Worm (Caenorhabditis elegans) whole organism, L4 larva: ENCODE measurements around the gene srlf-3.

Source experiments
- F37D6.2 ChIP-seq: sonication (generic microtip); optimal IDR thresholded peaks from 2 replicates; lab custom pipeline; 2016; ENCODE audit warnings: mild to moderate bottlenecking, missing genetic modification characterization, missing compliant biosample characterization
- F44E2.7 ChIP-seq: fragments of 200-800 bp; sonication (Bioruptor generic); IDR thresholded peaks from 2 replicates; pipeline ENCODE4 v2.1.2; 2022; ENCODE audit warnings: missing genetic modification characterization, missing compliant biosample characterization
- F49E8.2 ChIP-seq: sonication (generic microtip); optimal IDR thresholded peaks from 2 replicates; lab custom pipeline; 2016; ENCODE audit warnings: missing compliant biosample characterization, mild to moderate bottlenecking, missing genetic modification characterization, borderline replicate concordance
- R02D3.7 ChIP-seq: fragments of 150-350 bp; sonication (generic microtip); optimal IDR thresholded peaks from 3 replicates; lab custom pipeline; 2014; ENCODE audit warnings: missing biosample characterization, missing genetic modification characterization
- T20F7.1 ChIP-seq: fragments of 200-800 bp; sonication (Bioruptor generic); optimal IDR thresholded peaks from 2 replicates; lab custom pipeline; 2018; ENCODE audit warnings: mild to moderate bottlenecking, missing genetic modification characterization, missing compliant biosample characterization
- ZK337.2 ChIP-seq: fragments of 200-800 bp; sonication (Bioruptor generic); IDR thresholded peaks from 2 replicates; pipeline ENCODE4 v1.3.6; 2022; ENCODE audit warnings: missing genetic modification reagents, missing genetic modification characterization, missing compliant biosample characterization
- aly-2 ChIP-seq: sonication (generic microtip); optimal IDR thresholded peaks from 2 replicates; lab custom pipeline; 2018; ENCODE audit warnings: missing biosample characterization, missing genetic modification characterization
- arid-1 ChIP-seq: fragments of 200-800 bp; sonication (Bioruptor generic); conservative IDR thresholded peaks from 2 replicates; pipeline ENCODE4 v1.3.6; 2022; ENCODE audit warnings: missing genetic modification reagents, missing genetic modification characterization, missing compliant biosample characterization
- ceh-32 ChIP-seq: sonication (generic microtip); optimal IDR thresholded peaks from 2 replicates; lab custom pipeline; 2016; ENCODE audit warnings: mild to moderate bottlenecking, missing genetic modification characterization, missing compliant biosample characterization; ENCODE audit not compliant: poor library complexity
- ces-1 ChIP-seq: fragments of 150-350 bp; sonication (generic microtip); optimal IDR thresholded peaks from 4 replicates; lab custom pipeline; 2014; ENCODE audit warnings: missing biosample characterization, missing genetic modification reagents, missing genetic modification characterization
- cey-2 ChIP-seq: sonication (generic microtip); optimal IDR thresholded peaks from 3 replicates; lab custom pipeline; 2017; ENCODE audit warnings: missing genetic modification characterization, mild to moderate bottlenecking, missing compliant biosample characterization, antibody characterized with exemption, borderline replicate concordance; ENCODE audit not compliant: insufficient read depth
- daf-16 ChIP-seq, 3 experiments: sonication (generic microtip); optimal IDR thresholded peaks; 2 replicates each; lab custom pipeline; 2016 to 2017; ENCODE audit warnings: missing genetic modification characterization in 3 of 3, missing genetic modification reagents in 3 of 3, mild to moderate bottlenecking in 2 of 3, missing compliant biosample characterization in 2 of 3, missing biosample characterization in 1 of 3, moderate library complexity in 1 of 3
- dmd-6 ChIP-seq: fragments of 200-800 bp; sonication (Bioruptor generic); IDR thresholded peaks from 2 replicates; pipeline ENCODE4 v1.3.6; 2022; ENCODE audit warnings: missing genetic modification reagents, missing genetic modification characterization, missing compliant biosample characterization
- dmd-8 ChIP-seq: fragments of 200-800 bp; sonication (Bioruptor generic); IDR thresholded peaks from 2 replicates; pipeline ENCODE4 v1.3.6; 2022; ENCODE audit warnings: missing genetic modification characterization, missing compliant biosample characterization
- dpl-1 ChIP-seq: fragments of 150-350 bp; optimal IDR thresholded peaks from 2 replicates; lab custom pipeline; 2014; ENCODE audit warnings: missing biosample characterization, missing genetic modification reagents, missing genetic modification characterization
- duxl-1 ChIP-seq: sonication (generic microtip); optimal IDR thresholded peaks from 2 replicates; lab custom pipeline; 2016; ENCODE audit warnings: mild to moderate bottlenecking, missing genetic modification characterization, moderate library complexity, missing compliant biosample characterization; ENCODE audit not compliant: poor library complexity
- dve-1 ChIP-seq: sonication (generic microtip); optimal IDR thresholded peaks from 2 replicates; lab custom pipeline; 2017; ENCODE audit warnings: antibody characterized with exemption, mild to moderate bottlenecking, missing genetic modification characterization, missing compliant biosample characterization; ENCODE audit not compliant: insufficient read depth
- hlh-30 ChIP-seq: sonication (generic microtip); optimal IDR thresholded peaks from 2 replicates; lab custom pipeline; 2017; ENCODE audit warnings: antibody characterized with exemption, mild to moderate bottlenecking, missing genetic modification characterization, missing compliant biosample characterization; ENCODE audit not compliant: insufficient read depth
- hmg-1.1 ChIP-seq: fragments of 200-800 bp; sonication (Bioruptor generic); IDR thresholded peaks from 2 replicates; pipeline ENCODE4 v1.3.6; 2022; ENCODE audit warnings: missing genetic modification reagents, missing genetic modification characterization, missing compliant biosample characterization
- jun-1 ChIP-seq: fragments of 150-350 bp; optimal IDR thresholded peaks from 2 replicates; lab custom pipeline; 2014; ENCODE audit warnings: missing biosample characterization, missing genetic modification reagents, missing genetic modification characterization
- lin-15B ChIP-seq: fragments of 150-350 bp; sonication (generic microtip); optimal IDR thresholded peaks from 3 replicates; lab custom pipeline; 2014; ENCODE audit warnings: missing biosample characterization, missing genetic modification characterization
- lin-29 ChIP-seq: fragments of 200-800 bp; sonication (Bioruptor generic); IDR thresholded peaks from 2 replicates; pipeline ENCODE4 v1.3.6; 2022; ENCODE audit warnings: missing genetic modification reagents, missing genetic modification characterization, missing compliant biosample characterization
- lin-38 ChIP-seq: fragments of 200-800 bp; sonication (Bioruptor generic); IDR thresholded peaks from 2 replicates; pipeline ENCODE4 v1.3.6; 2022; ENCODE audit warnings: missing genetic modification reagents, missing genetic modification characterization, missing compliant biosample characterization
- mdl-1 ChIP-seq, 2 experiments: fragments of 150-350 bp in 1 of 2; sonication (generic microtip) in 1 of 2; optimal IDR thresholded peaks; 2 replicates each; lab custom pipeline; 2014 to 2017; ENCODE audit warnings: missing biosample characterization in 2 of 2, missing genetic modification characterization in 2 of 2
- mep-1 ChIP-seq: fragments of 150-350 bp; sonication (generic microtip); optimal IDR thresholded peaks from 3 replicates; lab custom pipeline; 2014; ENCODE audit warnings: missing biosample characterization, missing genetic modification characterization
- mxl-2 ChIP-seq: fragments of 200-800 bp; sonication (Bioruptor generic); conservative IDR thresholded peaks from 2 replicates; pipeline ENCODE4 v1.3.6; 2022; ENCODE audit warnings: missing genetic modification reagents, missing genetic modification characterization, missing compliant biosample characterization
- nhr-11 ChIP-seq: fragments of 150-350 bp; optimal IDR thresholded peaks from 2 replicates; lab custom pipeline; 2014; ENCODE audit warnings: missing biosample characterization, missing genetic modification characterization
- nhr-111 ChIP-seq: fragments of 200-800 bp; sonication (Bioruptor generic); optimal IDR thresholded peaks from 2 replicates; lab custom pipeline; 2018; ENCODE audit warnings: mild to moderate bottlenecking, missing genetic modification characterization, missing compliant biosample characterization
- nhr-28 ChIP-seq: fragments of 150-350 bp; optimal IDR thresholded peaks from 2 replicates; lab custom pipeline; 2014; ENCODE audit warnings: missing biosample characterization, missing genetic modification characterization
- nhr-6 ChIP-seq: fragments of 150-350 bp; optimal IDR thresholded peaks from 2 replicates; lab custom pipeline; 2014; ENCODE audit warnings: missing biosample characterization, missing genetic modification characterization
- nhr-77 ChIP-seq: fragments of 150-350 bp; optimal IDR thresholded peaks from 2 replicates; lab custom pipeline; 2014; ENCODE audit warnings: missing biosample characterization, missing genetic modification characterization
- php-3 ChIP-seq: fragments of 200-800 bp; sonication (Bioruptor generic); IDR thresholded peaks from 2 replicates; pipeline ENCODE4 v1.3.6; 2022; ENCODE audit warnings: missing genetic modification reagents, missing genetic modification characterization, missing compliant biosample characterization
- saeg-2 ChIP-seq: fragments of 200-800 bp; sonication (Bioruptor generic); IDR thresholded peaks from 2 replicates; pipeline ENCODE4 v1.3.6; 2022; ENCODE audit warnings: missing genetic modification reagents, missing genetic modification characterization, missing compliant biosample characterization
- spr-3 ChIP-seq: fragments of 200-800 bp; sonication (Bioruptor generic); optimal IDR thresholded peaks from 2 replicates; lab custom pipeline; 2018; ENCODE audit warnings: mild to moderate bottlenecking, missing genetic modification characterization, missing compliant biosample characterization
- unc-130 ChIP-seq: sonication (generic microtip); optimal IDR thresholded peaks from 2 replicates; lab custom pipeline; 2016; ENCODE audit warnings: missing genetic modification reagents, missing genetic modification characterization, missing compliant biosample characterization
- unc-39 ChIP-seq: sonication (generic microtip); optimal IDR thresholded peaks from 2 replicates; lab custom pipeline; 2017; ENCODE audit warnings: missing biosample characterization, missing genetic modification characterization
- unc-62 ChIP-seq, 3 experiments: fragments of 150-350 bp in 1 of 3; sonication (generic microtip); optimal IDR thresholded peaks in 2 of 3; peaks in 1 of 3; 1 replicate in 1 of 3; 2 replicates in 2 of 3; lab custom pipeline; 2014 to 2017; ENCODE audit warnings: missing biosample characterization in 3 of 3, missing genetic modification characterization in 3 of 3, missing genetic modification reagents in 3 of 3, missing genotype in 1 of 3
- zag-1 ChIP-seq: fragments of 150-350 bp; optimal IDR thresholded peaks from 2 replicates; lab custom pipeline; 2014; ENCODE audit warnings: missing biosample characterization, missing genetic modification characterization
- zfp-2 ChIP-seq: sonication (generic microtip); optimal IDR thresholded peaks from 2 replicates; lab custom pipeline; 2016; ENCODE audit warnings: mild to moderate bottlenecking, missing genetic modification characterization, missing compliant biosample characterization
- zfp-3 ChIP-seq: fragments of 200-800 bp; sonication (Bioruptor generic); conservative IDR thresholded peaks from 2 replicates; pipeline ENCODE4 v1.3.6; 2022; ENCODE audit warnings: missing genetic modification reagents, missing genetic modification characterization, missing compliant biosample characterization

Gene srlf-3

DNA sequence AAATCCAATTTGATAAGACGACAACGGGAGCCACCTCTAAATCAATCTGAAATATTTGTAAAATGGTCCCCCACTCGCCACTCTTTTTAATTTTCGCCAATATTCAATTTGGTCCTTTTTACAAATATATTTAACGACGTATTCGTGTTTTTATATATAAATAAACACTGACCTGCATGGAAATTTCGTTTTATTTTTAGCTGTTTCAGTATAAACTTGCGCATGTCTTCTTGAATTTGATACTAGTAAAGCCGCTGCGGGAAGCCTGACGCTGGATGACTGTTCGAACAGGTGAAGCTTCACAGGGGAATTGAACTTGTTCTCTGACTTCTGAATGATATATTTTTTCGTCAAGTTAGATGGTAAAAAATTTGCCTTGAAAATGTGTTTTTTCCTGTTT lies 27.3 kb downstream of the srlf-3 start:
- TF ChIP-seq spr-3 (GFP tag; lab: Kevin White, UChicago): no peak
- TF ChIP-seq arid-1 (GFP tag; lab: Robert Waterston, UW): no peak
- peak; percentile 20 for TF ChIP-seq F49E8.2 (tag; lab: Kevin White, UChicago)
- TF ChIP-seq ZK337.2 (GFP tag; lab: Robert Waterston, UW): no peak
- no peak for TF ChIP-seq ceh-32 (tag; lab: Kevin White, UChicago)
- TF ChIP-seq lin-38 (GFP tag; lab: Robert Waterston, UW): 0 out of 2 replicates have a peak, but pooled peaks have one; percentile 16

ce11 chrIV:8519949-8520348 lies 32.7 kb downstream of the srlf-3 start:
- TF ChIP-seq lin-15B (tag; lab: Kevin White, UChicago) (no peak), unc-62 (GFP tag; optimal IDR thresholded peaks at IDR 0.05 in 1 of 2; lab: Kevin White, UChicago) (peak in 1 of 2 experiments; percentile 95), unc-62 (tag; optimal IDR thresholded peaks at IDR 0.05; lab: Kevin White, UChicago) (no peak)

DNA sequence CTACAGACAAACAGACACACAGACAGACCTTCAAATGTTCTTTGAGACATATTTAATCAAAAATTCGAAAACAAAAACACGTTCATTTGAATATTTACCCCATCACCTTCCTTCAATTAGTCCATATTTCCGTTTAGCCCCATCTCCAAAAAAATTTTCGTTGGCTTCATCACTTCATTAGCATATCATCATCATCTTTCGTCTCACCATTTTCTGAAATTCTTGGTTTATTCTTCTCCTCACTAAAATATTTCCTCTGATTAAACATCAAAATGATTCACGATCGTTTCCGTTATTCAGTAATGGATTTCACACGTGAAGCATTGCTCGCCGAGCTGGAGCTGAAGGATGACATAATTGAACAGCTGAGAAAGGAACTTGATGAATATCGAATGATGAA lies 33.3 kb downstream of the srlf-3 start, which contains the start of gene pkg-2:
pkg-2 (plus strand) TSS at position 301 of the 400 bp plus-strand sequence.
- TF ChIP-seq unc-39 (tag; lab: Kevin White, UChicago) (no peak), jun-1 (no peak), nhr-6 (no peak), mep-1 (tag; lab: Kevin White, UChicago) (no peak), unc-130 (no peak), nhr-111 (GFP tag; lab: Kevin White, UChicago) (no peak), php-3 (no peak)

DNA sequence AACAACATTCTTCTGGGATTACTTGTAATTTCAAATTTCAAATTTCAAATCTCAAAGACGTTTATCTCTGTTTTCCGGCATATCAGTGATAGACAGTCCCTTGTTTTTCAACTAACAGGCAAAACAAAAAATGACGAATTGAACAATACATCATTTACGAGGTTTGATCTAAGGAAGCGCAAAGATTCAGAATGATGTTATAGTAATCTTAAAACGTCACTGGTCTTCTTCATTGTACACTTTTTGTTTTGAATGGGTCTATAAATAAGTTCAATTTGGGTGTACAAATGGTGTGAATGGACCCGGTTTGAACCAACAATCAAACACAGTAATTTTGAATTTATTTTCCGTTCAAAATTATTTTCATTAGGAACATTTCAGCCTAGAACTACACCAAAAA lies 36.7 kb downstream of the srlf-3 start:
- TF ChIP-seq dve-1 (tag; lab: Kevin White, UChicago) (no peak), unc-62 (GFP tag; optimal IDR thresholded peaks at IDR 0.05 in 1 of 2; lab: Kevin White, UChicago) (peak in 1 of 2 experiments; percentile 96), unc-62 (tag; optimal IDR thresholded peaks at IDR 0.05; lab: Kevin White, UChicago) (no peak)

ce11 chrIV:8526050-8526449 lies 38.8 kb downstream of the srlf-3 start:
- no peak for TF ChIP-seq F37D6.2 (tag; lab: Kevin White, UChicago)
- TF ChIP-seq cey-2 (tag; lab: Kevin White, UChicago): no peak
- TF ChIP-seq F44E2.7 (GFP tag; lab: Robert Waterston, UW): no peak
- TF ChIP-seq hmg-1.1 (GFP tag; lab: Robert Waterston, UW): no peak
- peak in 1 of 2 experiments; percentile 92 for TF ChIP-seq daf-16 (GFP tag; optimal IDR thresholded peaks at IDR 0.05; lab: Kevin White, UChicago)
- peak; percentile 42 for TF ChIP-seq daf-16 (tag; optimal IDR thresholded peaks at IDR 0.05; lab: Kevin White, UChicago)
- no peak for TF ChIP-seq aly-2 (tag; lab: Kevin White, UChicago)
- TF ChIP-seq R02D3.7 (tag; lab: Kevin White, UChicago): no peak
- no peak for TF ChIP-seq dmd-8 (GFP tag; lab: Robert Waterston, UW)
- TF ChIP-seq zfp-3 (GFP tag; lab: Robert Waterston, UW): no peak
- no peak for TF ChIP-seq zfp-2 (tag; lab: Kevin White, UChicago)
- no peak for TF ChIP-seq lin-38 (GFP tag; lab: Robert Waterston, UW)
- no peak for TF ChIP-seq ceh-32 (tag; lab: Kevin White, UChicago)
- TF ChIP-seq arid-1 (GFP tag; lab: Robert Waterston, UW): no peak
- peak; percentile 70 for TF ChIP-seq dmd-6 (GFP tag; lab: Robert Waterston, UW)
- TF ChIP-seq saeg-2: no peak
- TF ChIP-seq ces-1 (GFP tag; lab: Kevin White, UChicago): no peak
- TF ChIP-seq nhr-77 (tag; lab: Kevin White, UChicago): no peak
- peak in 1 of 2 experiments; percentile 88 for TF ChIP-seq mdl-1 (tag; optimal IDR thresholded peaks at IDR 0.05; lab: Kevin White, UChicago)
- TF ChIP-seq T20F7.1 (GFP tag; lab: Kevin White, UChicago): no peak
- TF ChIP-seq zag-1: no peak
- TF ChIP-seq hlh-30 (tag; lab: Kevin White, UChicago): peak; percentile 88
- peak; percentile 77 for TF ChIP-seq nhr-28 (tag; lab: Kevin White, UChicago)
- peak; percentile 94 for TF ChIP-seq mxl-2 (GFP tag; lab: Robert Waterston, UW)
- TF ChIP-seq jun-1: no peak
- peak; percentile 94 for TF ChIP-seq nhr-11 (tag; lab: Kevin White, UChicago)
- no peak for TF ChIP-seq dpl-1
- no peak for TF ChIP-seq duxl-1 (tag; lab: Kevin White, UChicago)
- peak in 1 of 2 experiments; percentile 98 for TF ChIP-seq unc-62 (GFP tag; optimal IDR thresholded peaks at IDR 0.05 in 1 of 2; lab: Kevin White, UChicago)
- no peak for TF ChIP-seq unc-62 (tag; optimal IDR thresholded peaks at IDR 0.05; lab: Kevin White, UChicago)
- no peak for TF ChIP-seq lin-29 (GFP tag; lab: Robert Waterston, UW)
